Worm (Caenorhabditis elegans): ENCODE results near the gene sgt-1.

DNA sequence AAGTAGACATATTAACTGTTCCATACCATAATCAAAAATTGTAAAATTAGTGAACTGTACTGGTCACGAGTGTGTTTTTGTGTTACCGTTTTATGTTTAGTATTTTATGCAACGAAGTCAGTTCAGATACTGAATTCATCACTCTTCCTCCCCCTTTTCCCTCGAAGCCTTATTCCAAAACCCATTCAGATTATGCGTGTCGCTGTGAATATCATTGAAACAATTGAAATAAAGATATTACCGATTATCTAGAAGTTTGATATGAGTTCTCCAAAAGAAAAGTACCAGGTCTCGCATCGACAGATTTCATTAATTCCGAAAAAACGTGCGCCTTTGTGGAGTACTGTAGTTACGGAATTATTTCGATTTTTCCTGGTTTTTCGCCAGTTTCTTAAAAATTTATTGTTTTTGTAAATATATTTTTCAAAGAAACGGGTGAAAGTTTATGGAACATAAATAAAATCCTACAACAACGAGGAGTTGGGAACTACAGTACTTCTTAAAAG, 44.6 kb downstream of the sgt-1 start:
- TF ChIP-seq lin-13 (GFP tag; optimal IDR thresholded peaks at IDR 0.05) (no peak), nhr-237 (tag; optimal IDR thresholded peaks at IDR 0.05) (no peak), mdl-1 (tag; optimal IDR thresholded peaks at IDR 0.05) (no peak)

Measured in whole organism, L2 larva.